Fruit fly (Drosophila melanogaster) whole organism, adult: ENCODE results near the gene spi.

Experiments used
- CG12768 ChIP-seq: fragments of 200-800 bp; sonication (Bioruptor generic); optimal IDR thresholded peaks from 2 replicates; lab custom pipeline; 2017; ENCODE audit warnings: missing biosample characterization, missing genetic modification characterization, mild to moderate bottlenecking, moderate library complexity, missing genetic modification reagents
- CG1620 ChIP-seq: fragments of 200-800 bp; sonication (Bioruptor generic); optimal IDR thresholded peaks from 2 replicates; lab custom pipeline; 2016; ENCODE audit warnings: missing biosample characterization, missing genetic modification characterization
- CG5204 ChIP-seq: fragments of 200-800 bp; sonication (Bioruptor generic); optimal IDR thresholded peaks from 2 replicates; lab custom pipeline; 2016; ENCODE audit warnings: missing biosample characterization, missing genetic modification characterization
- Crg-1 ChIP-seq: fragments of 200-800 bp; sonication (Bioruptor generic); optimal IDR thresholded peaks from 2 replicates; lab custom pipeline; 2016; ENCODE audit warnings: missing biosample characterization, missing genetic modification characterization
- cic ChIP-seq: fragments of 200-800 bp; sonication (Bioruptor generic); optimal IDR thresholded peaks from 2 replicates; lab custom pipeline; 2017; ENCODE audit warnings: missing biosample characterization, mild to moderate bottlenecking, missing genetic modification characterization, moderate library complexity
- kay ChIP-seq: fragments of 200-800 bp; sonication (Bioruptor generic); peaks from one replicate; lab custom pipeline; 2016; ENCODE audit warnings: missing biosample characterization, missing genetic modification characterization, borderline replicate concordance

DNA sequence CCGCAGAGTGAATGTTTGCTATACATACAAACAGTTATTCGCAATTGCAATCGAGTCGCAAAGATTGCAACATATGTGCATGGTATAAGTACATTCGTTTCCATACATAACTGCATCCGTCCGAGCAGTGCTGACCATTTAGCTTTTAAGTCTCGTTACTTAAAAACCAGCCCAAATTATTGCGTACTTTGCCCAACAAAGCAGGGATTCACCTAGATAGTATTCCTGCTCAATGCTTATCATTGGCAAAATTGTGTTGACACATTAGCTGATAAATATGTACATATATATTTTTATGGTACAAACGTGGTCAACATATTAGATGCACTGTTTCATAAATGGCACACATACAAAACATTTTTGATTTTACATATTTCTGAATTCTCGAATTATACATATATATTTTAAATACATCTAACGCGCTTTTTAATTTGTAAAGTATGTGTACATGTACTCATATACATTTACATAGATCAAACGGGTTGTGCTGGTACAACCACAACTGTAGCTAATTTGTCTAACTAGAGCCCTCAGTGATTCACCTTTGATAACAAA, 34.0 kb downstream of the spi start:
- TF ChIP-seq CG1620: no peak
- TF ChIP-seq kay (GFP tag; lab: Kevin White, UChicago): peak; percentile 48
- no peak for TF ChIP-seq CG12768
- no peak for TF ChIP-seq CG5204
- TF ChIP-seq cic (GFP tag; lab: Kevin White, UChicago): no peak
- TF ChIP-seq Crg-1 (GFP tag; lab: Kevin White, UChicago): no peak
